Worm (Caenorhabditis elegans) whole organism, young adult: ENCODE data around the gene cyp-34A6.
A peak's percentile ranks its signal among the peaks of the same experiment; 100 is the strongest.

Experiments used
- B0019.2 ChIP-seq: fragments of 200-800 bp; sonication (Bioruptor generic); conservative IDR thresholded peaks from 2 replicates; pipeline ENCODE4 v1.3.6; 2022; ENCODE audit warnings: missing genetic modification reagents, missing genetic modification characterization, missing compliant biosample characterization
- B0336.3 ChIP-seq: fragments of 200-800 bp; sonication (Bioruptor generic); IDR thresholded peaks from 2 replicates; pipeline ENCODE4 v1.3.6; 2022; ENCODE audit warnings: missing genetic modification characterization, missing compliant biosample characterization
- D2030.7 ChIP-seq: fragments of 200-800 bp; sonication (Bioruptor generic); IDR thresholded peaks from 2 replicates; pipeline ENCODE4 v1.3.6; 2022; ENCODE audit warnings: missing genetic modification reagents, missing genetic modification characterization, missing compliant biosample characterization
- F23B12.7 ChIP-seq: sonication (generic microtip); optimal IDR thresholded peaks from 2 replicates; lab custom pipeline; 2017; ENCODE audit warnings: missing genetic modification characterization, mild to moderate bottlenecking, missing compliant biosample characterization, antibody characterized with exemption, moderate library complexity; ENCODE audit not compliant: insufficient read depth
- F37B4.10 ChIP-seq: fragments of 200-800 bp; sonication (Bioruptor generic); IDR thresholded peaks from 2 replicates; pipeline ENCODE4 v1.3.6; 2022; ENCODE audit warnings: missing genetic modification characterization, missing compliant biosample characterization
- T07F8.4 ChIP-seq: sonication (generic microtip); optimal IDR thresholded peaks from 2 replicates; lab custom pipeline; 2016; ENCODE audit warnings: mild to moderate bottlenecking, missing genetic modification characterization, moderate library complexity, missing compliant biosample characterization
- Y53F4B.3 ChIP-seq: fragments of 200-800 bp; sonication (Bioruptor generic); IDR thresholded peaks from 2 replicates; pipeline ENCODE4 v1.3.6; 2022; ENCODE audit warnings: missing genetic modification reagents, missing genetic modification characterization, missing compliant biosample characterization
- Y56A3A.18 ChIP-seq: fragments of 200-800 bp; sonication (Bioruptor generic); IDR thresholded peaks from 2 replicates; pipeline ENCODE4 v1.3.6; 2022; ENCODE audit warnings: missing genetic modification reagents, missing genetic modification characterization, missing compliant biosample characterization
- Y79H2A.3 ChIP-seq: fragments of 200-800 bp; sonication (Bioruptor generic); conservative IDR thresholded peaks from 2 replicates; pipeline ENCODE4 v1.3.6; 2022; ENCODE audit warnings: missing genetic modification reagents, missing genetic modification characterization, missing compliant biosample characterization
- aptf-2 ChIP-seq: fragments of 200-800 bp; sonication (Bioruptor generic); conservative IDR thresholded peaks from 2 replicates; pipeline ENCODE4 v1.3.6; 2022; ENCODE audit warnings: missing genetic modification reagents, missing genetic modification characterization, missing compliant biosample characterization
- attf-5 ChIP-seq: fragments of 200-800 bp; sonication (Bioruptor generic); optimal IDR thresholded peaks from 2 replicates; lab custom pipeline; 2018; ENCODE audit warnings: mild to moderate bottlenecking, missing genetic modification characterization, missing compliant biosample characterization
- ccch-3 ChIP-seq: fragments of 200-800 bp; sonication (Bioruptor generic); optimal IDR thresholded peaks from 2 replicates; lab custom pipeline; 2018; ENCODE audit warnings: mild to moderate bottlenecking, missing genetic modification characterization, missing compliant biosample characterization
- die-1 ChIP-seq: sonication (generic microtip); optimal IDR thresholded peaks from 2 replicates; lab custom pipeline; 2016; ENCODE audit warnings: missing genotype, mild to moderate bottlenecking, missing genetic modification characterization, missing compliant biosample characterization
- dpff-1 ChIP-seq: sonication (generic microtip); optimal IDR thresholded peaks from 2 replicates; lab custom pipeline; 2017; ENCODE audit warnings: mild to moderate bottlenecking, missing genetic modification characterization, missing compliant biosample characterization
- ekl-4 ChIP-seq: fragments of 200-800 bp; sonication (Bioruptor generic); IDR thresholded peaks from 2 replicates; pipeline ENCODE4 v1.3.6; 2022; ENCODE audit warnings: missing genetic modification reagents, missing genetic modification characterization, missing compliant biosample characterization
- fkh-3 ChIP-seq: sonication (generic microtip); optimal IDR thresholded peaks from 2 replicates; lab custom pipeline; 2016; ENCODE audit warnings: mild to moderate bottlenecking, missing genetic modification characterization, missing compliant biosample characterization
- gei-17 ChIP-seq: fragments of 200-800 bp; sonication (Bioruptor generic); optimal IDR thresholded peaks from 2 replicates; lab custom pipeline; 2018; ENCODE audit warnings: mild to moderate bottlenecking, missing genetic modification characterization, missing compliant biosample characterization
- hlh-12 ChIP-seq: sonication (generic microtip); optimal IDR thresholded peaks from 2 replicates; lab custom pipeline; 2016; ENCODE audit warnings: missing genetic modification characterization, missing compliant biosample characterization
- lag-1 ChIP-seq: fragments of 200-800 bp; sonication (Bioruptor generic); IDR thresholded peaks from 2 replicates; pipeline ENCODE4 v1.3.6; 2022; ENCODE audit warnings: missing genetic modification reagents, missing genetic modification characterization, missing compliant biosample characterization
- let-607 ChIP-seq, 2 experiments: fragments of 200-800 bp in 1 of 2; sonication (Bioruptor generic) in 1 of 2; sonication (generic microtip) in 1 of 2; optimal IDR thresholded peaks; 2 replicates each; lab custom pipeline; 2016 to 2018; ENCODE audit warnings: mild to moderate bottlenecking in 2 of 2, missing compliant biosample characterization in 2 of 2, missing genetic modification characterization in 2 of 2, moderate library complexity in 2 of 2, missing genotype in 1 of 2
- lin-35 ChIP-seq, 3 experiments: fragments of 150-350 bp in 2 of 3; sonication (generic microtip) in 1 of 3; optimal IDR thresholded peaks; 2 replicates each; lab custom pipeline; 2014 to 2018; ENCODE audit warnings: missing biosample characterization in 3 of 3, missing genetic modification characterization in 3 of 3, missing genetic modification reagents in 3 of 3
- lin-40 ChIP-seq: sonication (generic microtip); optimal IDR thresholded peaks from 2 replicates; lab custom pipeline; 2016; ENCODE audit warnings: missing genetic modification characterization, mild to moderate bottlenecking, missing compliant biosample characterization, missing genotype, missing genetic modification reagents
- lin-54 ChIP-seq: fragments of 200-800 bp; sonication (Bioruptor generic); optimal IDR thresholded peaks from 2 replicates; lab custom pipeline; 2018; ENCODE audit warnings: mild to moderate bottlenecking, missing genetic modification characterization, missing compliant biosample characterization
- lsy-27 ChIP-seq: sonication (generic microtip); optimal IDR thresholded peaks from 2 replicates; lab custom pipeline; 2017; ENCODE audit warnings: missing genetic modification characterization, mild to moderate bottlenecking, missing compliant biosample characterization, antibody characterized with exemption, missing genotype, borderline replicate concordance; ENCODE audit not compliant: insufficient read depth
- madf-3 ChIP-seq: fragments of 200-800 bp; sonication (Bioruptor generic); IDR thresholded peaks from 2 replicates; pipeline ENCODE4 v1.3.6; 2022; ENCODE audit warnings: missing genetic modification reagents, missing genetic modification characterization, missing compliant biosample characterization
- mel-28 ChIP-seq: sonication (generic microtip); optimal IDR thresholded peaks from 2 replicates; lab custom pipeline; 2016; ENCODE audit warnings: borderline replicate concordance, mild to moderate bottlenecking, missing genetic modification characterization, missing compliant biosample characterization
- nfya-2 ChIP-seq: fragments of 200-800 bp; sonication (Bioruptor generic); IDR thresholded peaks from 2 replicates; pipeline ENCODE4 v1.3.6; 2022; ENCODE audit warnings: missing genetic modification reagents, missing genetic modification characterization, missing compliant biosample characterization
- nfyb-1 ChIP-seq: fragments of 200-800 bp; sonication (Bioruptor generic); IDR thresholded peaks from 2 replicates; pipeline ENCODE4 v1.3.6; 2022; ENCODE audit warnings: missing genetic modification reagents, missing genetic modification characterization, missing compliant biosample characterization
- nhr-120 ChIP-seq: fragments of 200-800 bp; sonication (Bioruptor generic); IDR thresholded peaks from 2 replicates; pipeline ENCODE4 v1.3.6; 2022; ENCODE audit warnings: missing genetic modification characterization, missing compliant biosample characterization
- nhr-80 ChIP-seq: sonication (generic microtip); optimal IDR thresholded peaks from 2 replicates; lab custom pipeline; 2016; ENCODE audit warnings: missing genetic modification characterization, missing compliant biosample characterization
- rec-8 ChIP-seq, 2 experiments: sonication (generic microtip); optimal IDR thresholded peaks; 2 replicates each; lab custom pipeline; 2016; ENCODE audit warnings: mild to moderate bottlenecking in 2 of 2, missing genetic modification characterization in 2 of 2, missing genetic modification reagents in 2 of 2, missing genotype in 2 of 2, missing biosample characterization in 1 of 2, missing compliant biosample characterization in 1 of 2, moderate library complexity in 1 of 2
- snpc-1.1 ChIP-seq: sonication (generic microtip); optimal IDR thresholded peaks from 2 replicates; lab custom pipeline; 2017; ENCODE audit warnings: missing genetic modification characterization, mild to moderate bottlenecking, missing compliant biosample characterization, antibody characterized with exemption, moderate library complexity, missing genotype, missing genetic modification reagents; ENCODE audit not compliant: insufficient read depth
- snpc-1.3 ChIP-seq: sonication (generic microtip); optimal IDR thresholded peaks from 2 replicates; lab custom pipeline; 2017; ENCODE audit warnings: missing genetic modification characterization, mild to moderate bottlenecking, missing compliant biosample characterization, antibody characterized with exemption, moderate library complexity, missing genotype, missing genetic modification reagents; ENCODE audit not compliant: insufficient read depth
- snpc-3.4 ChIP-seq: sonication (generic microtip); optimal IDR thresholded peaks from 2 replicates; lab custom pipeline; 2017; ENCODE audit warnings: missing genetic modification characterization, mild to moderate bottlenecking, missing compliant biosample characterization, antibody characterized with exemption, moderate library complexity, missing genotype, missing genetic modification reagents
- unc-130 ChIP-seq: sonication (generic microtip); optimal IDR thresholded peaks from 2 replicates; lab custom pipeline; 2016; ENCODE audit warnings: missing genetic modification reagents, missing genetic modification characterization, missing compliant biosample characterization
- unc-62 ChIP-seq: fragments of 150-350 bp; optimal IDR thresholded peaks from 2 replicates; lab custom pipeline; 2014; ENCODE audit warnings: missing biosample characterization, missing genetic modification reagents, missing genetic modification characterization
- xnd-1 ChIP-seq: sonication (generic microtip); optimal IDR thresholded peaks from 2 replicates; lab custom pipeline; 2016; ENCODE audit warnings: missing genotype, missing genetic modification reagents, missing genetic modification characterization, missing compliant biosample characterization
- ztf-18 ChIP-seq: sonication (generic microtip); optimal IDR thresholded peaks from 2 replicates; lab custom pipeline; 2016; ENCODE audit warnings: missing genotype, mild to moderate bottlenecking, missing genetic modification characterization, missing compliant biosample characterization
- ztf-3 ChIP-seq: fragments of 200-800 bp; sonication (Bioruptor generic); optimal IDR thresholded peaks from 2 replicates; lab custom pipeline; 2018; ENCODE audit warnings: mild to moderate bottlenecking, missing genetic modification characterization, missing compliant biosample characterization

cyp-34A6 gene

DNA sequence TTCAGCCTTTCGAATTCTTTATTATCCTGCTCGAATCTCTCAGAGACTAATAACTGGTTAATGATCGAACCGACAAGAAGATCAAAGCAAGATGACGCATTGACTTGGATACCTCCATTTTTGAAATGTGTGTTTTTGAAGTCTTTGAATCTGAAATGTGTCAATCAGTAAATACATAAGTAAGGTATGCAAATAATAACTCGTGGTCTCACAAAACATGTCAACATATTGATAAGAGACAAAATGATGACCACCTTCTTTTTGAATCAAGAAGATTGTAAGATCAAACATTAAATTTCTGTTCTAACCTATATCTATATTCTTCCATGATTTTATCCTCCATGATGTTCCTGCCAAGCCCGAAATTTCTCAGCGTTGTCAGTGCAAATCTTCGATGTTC is 8.5 kb upstream of the cyp-34A6 start:
- TF ChIP-seq unc-62 (peak; percentile 50), xnd-1 (tag; lab: Kevin White, UChicago) (no peak)
- TF ChIP-seq, all 124 proteins: peak for 1

DNA sequence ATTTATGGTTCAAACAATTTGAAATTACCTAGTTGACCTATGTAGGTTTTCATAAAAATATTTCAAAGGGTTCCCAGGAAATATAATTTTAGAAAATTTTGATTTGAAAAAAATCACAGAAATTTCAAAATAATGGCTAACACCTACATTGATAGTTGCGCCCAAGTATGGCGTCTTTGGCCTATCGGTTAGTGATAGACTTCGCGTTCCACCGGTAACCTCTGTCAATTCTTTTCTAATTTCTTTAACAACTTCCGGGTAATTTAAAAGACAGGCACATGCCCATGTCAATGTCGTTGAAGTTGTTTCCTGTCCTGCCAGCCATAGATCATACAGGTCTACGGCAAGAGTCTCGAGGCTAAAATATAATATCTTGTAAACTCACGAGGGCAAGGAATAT is 7.8 kb upstream of the cyp-34A6 start:
- TF ChIP-seq snpc-1.1 (no peak), aptf-2 (GFP tag; lab: Robert Waterston, UW) (no peak), snpc-1.3 (no peak), fkh-3 (tag; lab: Kevin White, UChicago) (no peak), lsy-27 (tag; lab: Kevin White, UChicago) (no peak), madf-3 (GFP tag; lab: Robert Waterston, UW) (no peak), D2030.7 (no peak), nfyb-1 (GFP tag; lab: Robert Waterston, UW) (no peak), B0019.2 (GFP tag; lab: Robert Waterston, UW) (no peak), Y56A3A.18 (GFP tag; lab: Robert Waterston, UW) (no peak), F37B4.10 (GFP tag; lab: Robert Waterston, UW) (no peak), lin-54 (GFP tag; lab: Kevin White, UChicago) (no peak), ekl-4 (GFP tag; lab: Robert Waterston, UW) (no peak), lin-40 (tag; lab: Kevin White, UChicago) (no peak), Y53F4B.3 (GFP tag; lab: Robert Waterston, UW) (no peak), B0336.3 (no peak), lin-35 (GFP tag; optimal IDR thresholded peaks at IDR 0.05; lab: Kevin White, UChicago) (no peak), attf-5 (GFP tag; lab: Kevin White, UChicago) (no peak), mel-28 (tag; lab: Kevin White, UChicago) (no peak)
- TF ChIP-seq, all 124 proteins: peak for 0

DNA sequence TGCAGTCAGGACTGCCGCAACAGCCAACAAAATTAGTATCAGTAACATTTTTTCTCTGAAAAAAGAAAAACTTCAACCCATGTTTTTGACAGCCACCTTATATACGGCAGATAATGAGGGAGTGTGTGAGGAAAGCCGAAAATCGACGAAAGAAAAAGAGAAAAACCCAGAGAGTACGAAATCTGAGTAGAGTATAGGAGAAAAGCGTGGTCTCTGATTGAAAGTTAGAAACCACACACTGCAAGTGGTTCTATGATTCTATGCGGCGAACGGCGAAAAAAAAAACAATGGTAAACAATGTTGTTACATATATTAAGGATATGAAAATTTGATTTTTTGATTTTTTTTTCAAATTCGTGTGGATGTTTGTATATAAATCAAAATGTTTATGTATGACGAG is 6.6 kb upstream of the cyp-34A6 start, which contains the start of gene cyp-34A8:
TSS of gene cyp-34A8 (minus strand) at position 62 of the 400 bp plus-strand sequence.
- TF ChIP-seq rec-8 (tag; optimal IDR thresholded peaks at IDR 0.05; lab: Kevin White, UChicago) (no peak), nhr-80 (tag; lab: Kevin White, UChicago) (peak; percentile 20), ccch-3 (GFP tag; lab: Kevin White, UChicago) (no peak), hlh-12 (tag; lab: Kevin White, UChicago) (no peak)

DNA sequence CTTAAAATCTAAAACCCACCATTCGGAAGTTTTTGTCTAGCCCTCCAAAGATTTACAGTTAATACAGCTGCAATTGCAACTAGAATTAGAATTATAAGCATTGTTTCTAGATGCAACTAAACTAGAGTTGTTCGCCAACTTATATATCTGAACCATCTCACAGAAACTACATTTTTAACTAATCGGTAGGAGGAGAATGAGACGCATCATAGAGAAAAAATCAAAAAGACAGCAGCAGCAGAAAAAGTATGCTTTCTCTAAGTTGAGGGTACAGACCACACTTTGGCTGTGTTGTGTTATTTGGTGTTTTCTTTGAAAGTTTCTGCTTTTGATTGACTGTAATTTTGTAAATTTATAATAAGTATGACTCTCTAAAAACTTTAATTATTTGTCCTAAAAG is 2.6 kb upstream of the cyp-34A6 start, which contains the start of gene cyp-34A7:
TSS of gene cyp-34A7 (minus strand) at position 101 of the 400 bp plus-strand sequence.
- TF ChIP-seq T07F8.4 (tag; lab: Kevin White, UChicago) = no peak
- TF ChIP-seq lin-35 (GFP tag; optimal IDR thresholded peaks at IDR 0.05; lab: Kevin White, UChicago) = no peak

DNA sequence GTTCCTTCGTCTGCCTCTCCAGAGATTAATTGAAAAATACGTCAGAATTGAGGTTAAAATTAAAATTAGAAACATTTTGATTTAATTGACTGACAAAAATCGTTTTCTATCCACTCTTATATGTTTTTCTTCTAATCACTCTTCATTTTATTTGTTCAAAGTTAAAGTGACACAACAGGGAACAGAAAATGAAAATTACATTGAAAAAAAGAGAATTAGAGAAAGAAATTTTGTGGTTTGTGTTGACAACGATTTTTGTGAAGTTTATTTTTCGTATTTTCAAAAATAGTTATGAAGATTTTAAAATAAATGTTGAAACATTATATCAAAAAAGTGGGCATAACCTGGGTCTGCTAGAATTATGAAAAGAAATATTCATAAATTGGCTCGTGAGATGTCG is 3.5 kb downstream of the cyp-34A6 start, which contains the start of gene cyp-34A5:
TSS of gene cyp-34A5 (minus strand) at position 101 of the 400 bp plus-strand sequence.
- TF ChIP-seq T07F8.4 (tag; lab: Kevin White, UChicago) = no peak
- TF ChIP-seq, all 124 proteins: peak for 0

DNA sequence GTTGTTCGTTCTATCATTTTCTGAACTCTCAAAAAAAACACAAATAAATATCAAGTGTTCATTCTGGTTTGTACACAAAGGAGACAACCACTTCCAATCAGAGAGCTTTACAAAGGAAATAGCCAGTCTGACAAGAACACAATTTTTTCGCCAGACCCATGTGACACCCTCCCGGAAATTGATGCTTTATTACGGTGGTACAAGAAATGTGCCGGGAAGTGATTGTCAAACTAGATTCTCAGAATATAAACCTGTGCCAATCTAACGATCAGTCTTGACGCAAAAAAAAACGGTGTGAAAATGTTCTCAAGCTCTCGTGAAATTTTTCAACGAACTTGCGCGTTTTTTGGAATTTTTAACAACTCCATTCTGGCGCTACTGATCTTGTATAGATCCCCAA is 7.4 kb downstream of the cyp-34A6 start, which contains the start of gene str-247:
TSS of gene str-247 (plus strand) at position 301 of the 400 bp plus-strand sequence.
- TF ChIP-seq snpc-3.4 (tag; lab: Kevin White, UChicago) (no peak), nhr-120 (GFP tag; lab: Robert Waterston, UW) (no peak), lag-1 (GFP tag; lab: Robert Waterston, UW) (no peak), ztf-18 (tag; lab: Kevin White, UChicago) (no peak), die-1 (tag; lab: Kevin White, UChicago) (no peak), Y79H2A.3 (no peak), nfya-2 (GFP tag; lab: Robert Waterston, UW) (no peak), gei-17 (no peak), dpff-1 (tag; lab: Kevin White, UChicago) (no peak), unc-62 (no peak), F23B12.7 (tag; lab: Kevin White, UChicago) (no peak), let-607 (tag; optimal IDR thresholded peaks at IDR 0.05; lab: Kevin White, UChicago) (no peak), unc-130 (GFP tag; lab: Kevin White, UChicago) (no peak), ztf-3 (GFP tag; lab: Kevin White, UChicago) (no peak)
